Worm (Caenorhabditis elegans) whole organism, L2 larva: ENCODE results near the gene zip-6.
"Not testable (repeated sequence)": the region's sequence is repeated elsewhere in the genome, so short reads cannot be mapped to it uniquely, and the experiment has no call there.

Experiments used
- aly-2 ChIP-seq: fragments of 150-350 bp; optimal IDR thresholded peaks from 2 replicates; lab custom pipeline; 2014; ENCODE audit warnings: missing biosample characterization, missing genetic modification characterization
- ceh-82 ChIP-seq: fragments of 150-350 bp; optimal IDR thresholded peaks from 2 replicates; lab custom pipeline; 2014; ENCODE audit warnings: missing biosample characterization, missing genetic modification characterization
- lsy-2 ChIP-seq, 2 experiments: fragments of 150-350 bp in 1 of 2; sonication (generic microtip) in 1 of 2; optimal IDR thresholded peaks; 2 replicates each; lab custom pipeline; 2014 to 2017; ENCODE audit warnings: missing biosample characterization in 2 of 2, missing genetic modification characterization in 2 of 2
- nhr-12 ChIP-seq: fragments of 150-350 bp; optimal IDR thresholded peaks from 2 replicates; lab custom pipeline; 2014; ENCODE audit warnings: missing biosample characterization, missing genetic modification characterization

- not testable (repeated sequence) for TF ChIP-seq lsy-2 (tag; optimal IDR thresholded peaks at IDR 0.05; lab: Kevin White, UChicago); ceh-82; nhr-12 (tag; lab: Kevin White, UChicago); aly-2 (tag; lab: Kevin White, UChicago)
Measured at ce11 chrIV:11263101-11263500, 45.2 kb upstream of the zip-6 start, which contains the start of gene col-126.
